Fruit fly (Drosophila melanogaster): ENCODE data around the gene mRpL24.

- TF ChIP-seq net (GFP tag; optimal IDR thresholded peaks at IDR 0.05), result no peak
- no peak for TF ChIP-seq CG8119 (GFP tag; IDR thresholded peaks at IDR 0.05)
- TF ChIP-seq Lpt (GFP tag; optimal IDR thresholded peaks at IDR 0.05), result no peak
- TF ChIP-seq CG15336 (GFP tag; IDR thresholded peaks at IDR 0.05), result no peak
- no peak for TF ChIP-seq Eip78C (GFP tag)
- TF ChIP-seq Sox102F (GFP tag; optimal IDR thresholded peaks at IDR 0.05), result no peak
- TF ChIP-seq Hr39 (GFP tag; optimal IDR thresholded peaks at IDR 0.05), result no peak
- no peak for TF ChIP-seq CG7368 (GFP tag; optimal IDR thresholded peaks at IDR 0.05)
- no peak for TF ChIP-seq Hr4 (GFP tag; optimal IDR thresholded peaks at IDR 0.05)
- no peak for TF ChIP-seq CG8632 (GFP tag; optimal IDR thresholded peaks at IDR 0.05)
- no peak for TF ChIP-seq Met (GFP tag; optimal IDR thresholded peaks at IDR 0.05)
- no peak for TF ChIP-seq achi (GFP tag; optimal IDR thresholded peaks at IDR 0.05)
- TF ChIP-seq pdm3 (GFP tag; optimal IDR thresholded peaks at IDR 0.05), result no peak
- no peak for TF ChIP-seq eg (GFP tag; IDR thresholded peaks at IDR 0.05)
These were observed 34.0 kb upstream of the mRpL24 start, which contains the start of gene CG8891 for dm6 chr2L:4979138-4979537.
